Worm (Caenorhabditis elegans): ENCODE measurements around the gene F32A5.8.

The F32A5.8 gene

ce11 chrII:7255614-7256162, at the start of gene F32A5.8:
F32A5.8 (plus strand) TSS chrII:7256112.
- no peak for TF ChIP-seq ztf-29 (GFP tag; IDR thresholded peaks at IDR 0.05)
- no peak for TF ChIP-seq klf-2 (GFP tag; conservative IDR thresholded peaks at IDR 0.05)
- TF ChIP-seq ztf-23 (GFP tag; IDR thresholded peaks at IDR 0.05), result no peak
- no peak for TF ChIP-seq ref-1 (GFP tag; conservative IDR thresholded peaks at IDR 0.05)
- TF ChIP-seq tab-1 (GFP tag; IDR thresholded peaks at IDR 0.05), result no peak
- no peak for TF ChIP-seq flt-1 (GFP tag; IDR thresholded peaks at IDR 0.05)

ce11 chrII:7207649-7208048, 48.3 kb upstream of the F32A5.8 start:
- TF ChIP-seq cog-1 (tag; optimal IDR thresholded peaks at IDR 0.05) (no peak), flt-1 (GFP tag; IDR thresholded peaks at IDR 0.05) (no peak), ref-1 (GFP tag; conservative IDR thresholded peaks at IDR 0.05) (no peak), ztf-23 (GFP tag; IDR thresholded peaks at IDR 0.05) (no peak), med-1 (GFP tag; optimal IDR thresholded peaks at IDR 0.05; ENCODE audit: insufficient read depth) (no peak), T22C8.4 (GFP tag; IDR thresholded peaks at IDR 0.05) (no peak), klf-2 (GFP tag; conservative IDR thresholded peaks at IDR 0.05) (no peak), tab-1 (GFP tag; IDR thresholded peaks at IDR 0.05) (no peak), ztf-29 (GFP tag; IDR thresholded peaks at IDR 0.05) (no peak)

DNA sequence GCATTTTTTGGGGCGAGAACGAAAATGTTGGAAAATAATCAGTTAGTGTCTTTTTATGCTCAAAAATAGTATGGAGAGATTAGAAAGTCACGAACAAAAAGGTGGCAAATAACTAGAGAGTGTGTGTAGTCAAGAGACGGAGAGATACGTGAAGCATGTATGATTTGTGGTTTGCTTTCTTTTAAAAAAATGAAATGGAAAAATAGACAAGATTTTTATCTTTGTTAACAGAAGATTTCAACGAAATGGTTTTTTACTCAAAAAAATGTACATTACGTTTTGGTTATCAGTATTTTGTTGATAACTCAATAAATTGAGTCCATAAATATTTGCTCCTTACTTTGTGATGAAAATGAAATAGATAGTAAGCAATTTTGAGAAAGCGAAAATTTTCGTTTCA, 47.7 kb upstream of the F32A5.8 start, which contains the start of gene dhs-7:
Gene dhs-7, minus strand, starts transcription at position 277 of the 400 bp plus-strand sequence.
- TF ChIP-seq klf-2 (GFP tag; conservative IDR thresholded peaks at IDR 0.05) (no peak), ztf-29 (GFP tag; IDR thresholded peaks at IDR 0.05) (no peak), ref-1 (GFP tag; conservative IDR thresholded peaks at IDR 0.05) (no peak), tab-1 (GFP tag; IDR thresholded peaks at IDR 0.05) (no peak), cog-1 (tag; optimal IDR thresholded peaks at IDR 0.05) (no peak), ztf-23 (GFP tag; IDR thresholded peaks at IDR 0.05) (no peak), T22C8.4 (GFP tag; IDR thresholded peaks at IDR 0.05) (no peak), med-1 (GFP tag; optimal IDR thresholded peaks at IDR 0.05; ENCODE audit: insufficient read depth) (no peak), flt-1 (GFP tag; IDR thresholded peaks at IDR 0.05) (no peak)

DNA sequence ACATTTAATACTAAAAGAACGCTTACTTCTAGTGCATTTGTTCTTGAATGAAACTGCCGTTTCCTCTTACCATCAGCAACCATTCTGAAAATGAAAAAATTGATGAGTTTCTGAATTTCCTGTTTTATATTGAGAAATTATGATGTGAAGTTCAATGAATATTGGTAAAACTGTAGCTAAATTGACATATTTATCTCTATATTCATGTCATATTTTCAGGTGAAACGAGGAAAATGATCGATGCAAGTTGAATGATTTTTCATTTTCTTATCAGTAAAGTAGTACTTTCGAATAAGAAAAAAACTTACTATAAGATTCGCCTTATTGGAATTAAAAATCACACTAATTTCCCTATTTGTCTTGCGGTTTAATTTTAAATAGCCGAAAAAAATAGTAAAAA, 45.7 kb upstream of the F32A5.8 start, which contains the start of gene E04F6.15:
Gene E04F6.15, minus strand, starts transcription at position 101 of the 400 bp plus-strand sequence.
- TF ChIP-seq ztf-29 (GFP tag; IDR thresholded peaks at IDR 0.05) (no peak), med-1 (GFP tag; optimal IDR thresholded peaks at IDR 0.05; ENCODE audit: insufficient read depth) (no peak), cog-1 (tag; optimal IDR thresholded peaks at IDR 0.05) (no peak), flt-1 (GFP tag; IDR thresholded peaks at IDR 0.05) (no peak), klf-2 (GFP tag; conservative IDR thresholded peaks at IDR 0.05) (no peak), T22C8.4 (GFP tag; IDR thresholded peaks at IDR 0.05) (no peak), tab-1 (GFP tag; IDR thresholded peaks at IDR 0.05) (no peak), ztf-23 (GFP tag; IDR thresholded peaks at IDR 0.05) (no peak), ref-1 (GFP tag; conservative IDR thresholded peaks at IDR 0.05) (no peak)

- TF ChIP-seq tab-1 (GFP tag; IDR thresholded peaks at IDR 0.05) (no peak), ztf-29 (GFP tag; IDR thresholded peaks at IDR 0.05) (no peak), T22C8.4 (GFP tag; IDR thresholded peaks at IDR 0.05) (no peak), med-1 (GFP tag; optimal IDR thresholded peaks at IDR 0.05; ENCODE audit: insufficient read depth) (no peak), flt-1 (GFP tag; IDR thresholded peaks at IDR 0.05) (no peak), cog-1 (tag; optimal IDR thresholded peaks at IDR 0.05) (no peak), ref-1 (GFP tag; conservative IDR thresholded peaks at IDR 0.05) (no peak), ztf-23 (GFP tag; IDR thresholded peaks at IDR 0.05) (no peak), klf-2 (GFP tag; conservative IDR thresholded peaks at IDR 0.05) (no peak)
These were observed 44.6 kb upstream of the F32A5.8 start, which contains the start of gene E04F6.8 for ce11 chrII:7211280-7211679. E04F6.8 (minus strand) TSS chrII:7211380.

- TF ChIP-seq cog-1 (tag; optimal IDR thresholded peaks at IDR 0.05) (no peak), ztf-23 (GFP tag; IDR thresholded peaks at IDR 0.05) (no peak), med-1 (GFP tag; optimal IDR thresholded peaks at IDR 0.05; ENCODE audit: insufficient read depth) (no peak), tab-1 (GFP tag; IDR thresholded peaks at IDR 0.05) (no peak), ztf-29 (GFP tag; IDR thresholded peaks at IDR 0.05) (no peak), klf-2 (GFP tag; conservative IDR thresholded peaks at IDR 0.05) (no peak), T22C8.4 (GFP tag; IDR thresholded peaks at IDR 0.05) (no peak), flt-1 (GFP tag; IDR thresholded peaks at IDR 0.05) (no peak), ref-1 (GFP tag; conservative IDR thresholded peaks at IDR 0.05) (no peak)
These were observed 43.9 kb upstream of the F32A5.8 start, which contains the start of gene E04F6.9 for ce11 chrII:7212059-7212458. E04F6.9 (minus strand) TSS chrII:7212159.

DNA sequence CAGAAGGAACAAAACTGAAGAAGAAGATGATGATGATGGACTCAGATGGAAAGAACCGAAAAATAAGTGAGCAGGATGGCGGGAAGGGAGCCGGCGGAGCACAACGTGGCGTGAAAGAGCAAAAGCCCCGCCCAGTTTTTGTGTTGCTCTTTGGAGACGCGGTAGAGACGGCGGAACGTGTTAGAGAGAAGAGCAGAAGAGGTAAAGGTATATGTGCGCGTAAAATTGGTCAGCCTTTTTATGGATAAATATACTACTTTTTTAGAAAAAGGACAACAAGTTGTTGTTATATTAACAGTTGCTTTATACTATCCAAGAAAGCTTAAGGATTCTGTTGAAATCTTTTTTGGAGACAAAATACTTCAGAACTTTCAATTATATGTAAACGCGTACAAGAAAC, 38.9 kb upstream of the F32A5.8 start, which contains the start of gene E04F6.10:
Gene E04F6.10, minus strand, starts transcription at position 101 of the 400 bp plus-strand sequence.
- TF ChIP-seq ztf-29 (GFP tag; IDR thresholded peaks at IDR 0.05), result no peak
- TF ChIP-seq ztf-23 (GFP tag; IDR thresholded peaks at IDR 0.05), result no peak
- no peak for TF ChIP-seq cog-1 (tag; optimal IDR thresholded peaks at IDR 0.05)
- no peak for TF ChIP-seq flt-1 (GFP tag; IDR thresholded peaks at IDR 0.05)
- no peak for TF ChIP-seq ref-1 (GFP tag; conservative IDR thresholded peaks at IDR 0.05)
- TF ChIP-seq T22C8.4 (GFP tag; IDR thresholded peaks at IDR 0.05), result no peak
- TF ChIP-seq med-1 (GFP tag; optimal IDR thresholded peaks at IDR 0.05; ENCODE audit: insufficient read depth), result no peak
- no peak for TF ChIP-seq tab-1 (GFP tag; IDR thresholded peaks at IDR 0.05)

ce11 chrII:7224074-7224473, 31.8 kb upstream of the F32A5.8 start:
- TF ChIP-seq med-1 (GFP tag; optimal IDR thresholded peaks at IDR 0.05; ENCODE audit: insufficient read depth) (no peak), cog-1 (tag; optimal IDR thresholded peaks at IDR 0.05) (no peak), ztf-23 (GFP tag; IDR thresholded peaks at IDR 0.05) (no peak), ztf-29 (GFP tag; IDR thresholded peaks at IDR 0.05) (no peak), ref-1 (GFP tag; conservative IDR thresholded peaks at IDR 0.05) (no peak), tab-1 (GFP tag; IDR thresholded peaks at IDR 0.05) (no peak), flt-1 (GFP tag; IDR thresholded peaks at IDR 0.05) (no peak), T22C8.4 (GFP tag; IDR thresholded peaks at IDR 0.05) (no peak), klf-2 (GFP tag; conservative IDR thresholded peaks at IDR 0.05) (no peak)

ce11 chrII:7225864-7226522, 29.9 kb upstream of the F32A5.8 start, which contains the start of gene clh-3:
clh-3 (minus strand) TSS chrII:7225914.
- TF ChIP-seq ref-1 (GFP tag; conservative IDR thresholded peaks at IDR 0.05), result no peak
- TF ChIP-seq klf-2 (GFP tag; conservative IDR thresholded peaks at IDR 0.05), result no peak
- TF ChIP-seq flt-1 (GFP tag; IDR thresholded peaks at IDR 0.05), result no peak
- no peak for TF ChIP-seq med-1 (GFP tag; optimal IDR thresholded peaks at IDR 0.05; ENCODE audit: insufficient read depth)
- TF ChIP-seq tab-1 (GFP tag; IDR thresholded peaks at IDR 0.05), result no peak
- TF ChIP-seq T22C8.4 (GFP tag; IDR thresholded peaks at IDR 0.05), result no peak
- TF ChIP-seq cog-1 (tag; optimal IDR thresholded peaks at IDR 0.05), result no peak
- TF ChIP-seq ztf-29 (GFP tag; IDR thresholded peaks at IDR 0.05), result no peak
- no peak for TF ChIP-seq ztf-23 (GFP tag; IDR thresholded peaks at IDR 0.05)
